Worm (Caenorhabditis elegans) whole organism, L3 larva: ENCODE data around the gene F11D11.4.

Experiments used
- egl-27 ChIP-seq: sonication (generic microtip); optimal IDR thresholded peaks from 4 replicates; lab custom pipeline; 2017; ENCODE audit warnings: missing biosample characterization, missing genetic modification reagents, missing genetic modification characterization
- elt-2 ChIP-seq: sonication (generic microtip); optimal IDR thresholded peaks from 2 replicates; lab custom pipeline; 2016; ENCODE audit warnings: missing genetic modification reagents, mild to moderate bottlenecking, missing genetic modification characterization, missing compliant biosample characterization
- jun-1 ChIP-seq: fragments of 150-350 bp; optimal IDR thresholded peaks from 2 replicates; lab custom pipeline; 2014; ENCODE audit warnings: missing biosample characterization, missing genetic modification reagents, missing genetic modification characterization
- lin-39 ChIP-seq: fragments of 150-350 bp; optimal IDR thresholded peaks from 2 replicates; lab custom pipeline; 2018; ENCODE audit warnings: missing biosample characterization, missing genetic modification reagents, missing genetic modification characterization
- nhr-28 ChIP-seq: fragments of 150-350 bp; optimal IDR thresholded peaks from 2 replicates; lab custom pipeline; 2014; ENCODE audit warnings: missing biosample characterization, missing genetic modification characterization
- unc-62 ChIP-seq: fragments of 150-350 bp; sonication (generic microtip); optimal IDR thresholded peaks from 4 replicates; lab custom pipeline; 2014; ENCODE audit warnings: missing biosample characterization, missing genetic modification reagents, missing genetic modification characterization

DNA sequence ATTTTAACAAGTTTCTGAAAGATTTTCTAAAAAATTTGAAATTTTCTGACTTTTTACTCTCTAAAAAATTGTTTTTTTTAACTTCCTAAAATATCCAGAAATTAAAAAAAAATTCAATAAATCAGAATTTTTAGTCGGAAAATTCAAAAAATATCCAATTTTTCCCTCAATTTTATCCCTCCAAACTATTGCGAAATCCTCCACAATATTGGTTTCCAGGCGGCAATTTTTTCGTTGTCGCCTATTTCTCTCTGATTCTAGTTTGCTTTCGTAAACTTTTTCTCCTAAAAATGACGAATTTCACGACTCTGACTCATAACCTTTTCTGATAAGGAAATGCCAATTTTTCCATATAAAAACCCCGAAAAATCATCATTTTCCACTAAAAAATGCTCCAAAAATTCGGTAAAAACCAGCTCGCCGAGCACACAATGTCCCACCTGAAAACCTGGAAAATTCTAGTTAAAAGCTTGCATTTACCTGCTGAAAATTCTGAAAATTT lies 26.3 kb downstream of the F11D11.4 start, which contains the start of gene Y17D7B.2:
- TF ChIP-seq elt-2 (tag; lab: Kevin White, UChicago) (peak; percentile 0), lin-39 (tag; lab: Kevin White, UChicago) (no peak), unc-62 (GFP tag; lab: Kevin White, UChicago) (no peak), nhr-28 (tag; lab: Kevin White, UChicago) (no peak), egl-27 (tag; lab: Kevin White, UChicago) (no peak), jun-1 (tag; lab: Kevin White, UChicago) (no peak)
